Worm (Caenorhabditis elegans): Measurements from ENCODE around the gene C10E2.5.

The C10E2.5 gene

ce11 chrX:16726879-16727278, 27.5 kb downstream of the C10E2.5 start (continued):
- TF ChIP-seq efl-3 (GFP tag; optimal IDR thresholded peaks at IDR 0.05) (no peak), C16A3.4 (tag; optimal IDR thresholded peaks at IDR 0.05) (peak; percentile 87), skn-1 (tag; optimal IDR thresholded peaks at IDR 0.05) (peak; percentile 77), tbx-2 (tag; optimal IDR thresholded peaks at IDR 0.05) (peak; percentile 94), lin-14 (GFP tag; optimal IDR thresholded peaks at IDR 0.05) (peak; percentile 99), snu-23 (GFP tag; optimal IDR thresholded peaks at IDR 0.05) (peak; percentile 92), isw-1 (GFP tag; IDR thresholded peaks at IDR 0.05) (peak; percentile 78), sup-37 (GFP tag; optimal IDR thresholded peaks at IDR 0.05) (peak; percentile 56), nhr-237 (tag; optimal IDR thresholded peaks at IDR 0.05) (no peak), zip-4 (GFP tag; optimal IDR thresholded peaks at IDR 0.05) (peak; percentile 49), sptf-1 (tag; optimal IDR thresholded peaks at IDR 0.05) (no peak), sox-4 (tag; optimal IDR thresholded peaks at IDR 0.05) (peak; percentile 62), nhr-85 (tag) (peak; percentile 96), mef-2 (tag; optimal IDR thresholded peaks at IDR 0.05) (peak; percentile 97), C34B4.2 (tag; optimal IDR thresholded peaks at IDR 0.05) (no peak), ztf-4 (tag; optimal IDR thresholded peaks at IDR 0.05) (peak; percentile 87), unc-86 (tag; optimal IDR thresholded peaks at IDR 0.05) (peak; percentile 95), ceh-8 (GFP tag; optimal IDR thresholded peaks at IDR 0.05) (peak; percentile 70), pax-3 (tag; optimal IDR thresholded peaks at IDR 0.05) (peak; percentile 75), unc-130 (tag; optimal IDR thresholded peaks at IDR 0.05) (peak; percentile 96), lin-13 (GFP tag; optimal IDR thresholded peaks at IDR 0.05) (peak; percentile 91), efl-1 (optimal IDR thresholded peaks at IDR 0.05) (peak; percentile 56 to 84), efl-1 (GFP tag; optimal IDR thresholded peaks at IDR 0.05 in 1 of 2) (peak in 1 of 2 experiments; percentile 88), lir-3 (tag; optimal IDR thresholded peaks at IDR 0.05; ENCODE audit: poor library complexity) (peak; percentile 68), nhr-71 (tag; optimal IDR thresholded peaks at IDR 0.05) (peak; percentile 97), mab-9 (GFP tag; IDR thresholded peaks at IDR 0.05) (peak; percentile 85), nhr-47 (tag; optimal IDR thresholded peaks at IDR 0.05) (peak; percentile 91), aly-2 (tag; optimal IDR thresholded peaks at IDR 0.05) (peak; percentile 62), fkh-8 (tag; optimal IDR thresholded peaks at IDR 0.05) (peak; percentile 93), mdl-1 (tag; optimal IDR thresholded peaks at IDR 0.05) (peak; percentile 52 to 93), nhr-77 (tag; optimal IDR thresholded peaks at IDR 0.05) (peak; percentile 93), ceh-88 (GFP tag; IDR thresholded peaks at IDR 0.05) (peak; percentile 38; the same call in 1 of the 2 replicates), mep-1 (tag; optimal IDR thresholded peaks at IDR 0.05) (peak; percentile 66), Y116A8C.19 (tag; optimal IDR thresholded peaks at IDR 0.05; ENCODE audit: borderline replicate concordance) (no peak), aha-1 (tag; optimal IDR thresholded peaks at IDR 0.05) (peak; percentile 3), dsc-1 (tag; optimal IDR thresholded peaks at IDR 0.05) (peak; percentile 86), egl-13 (tag; optimal IDR thresholded peaks at IDR 0.05) (peak; percentile 89), lin-15B (tag; optimal IDR thresholded peaks at IDR 0.05) (no peak), unc-62 (GFP tag; optimal IDR thresholded peaks at IDR 0.05) (no peak), fkh-4 (tag; optimal IDR thresholded peaks at IDR 0.05; ENCODE audit: borderline replicate concordance) (no peak), ceh-82 (tag; optimal IDR thresholded peaks at IDR 0.05) (peak; percentile 80 to 93 (median 83)), ztf-11 (tag; optimal IDR thresholded peaks at IDR 0.05) (peak in 1 of 2 experiments; percentile 84), pag-3 (tag; optimal IDR thresholded peaks at IDR 0.05; ENCODE audit: borderline replicate concordance, insufficient read depth) (no peak), irx-1 (tag; optimal IDR thresholded peaks at IDR 0.05) (peak; percentile 79), fkh-10 (GFP tag; optimal IDR thresholded peaks at IDR 0.05) (peak; percentile 90), elt-2 (tag; optimal IDR thresholded peaks at IDR 0.05) (peak; percentile 86)
